Worm (Caenorhabditis elegans): ENCODE data around the gene ZK262.4.
"Not testable (repeated sequence)": the region's sequence is repeated elsewhere in the genome, so short reads cannot be mapped to it uniquely, and the experiment has no call there.

ZK262.4 gene

ce11 chrV:18461200-18461728 lies 36.9 kb upstream of the ZK262.4 start, which contains the start of gene ZK228.3:
ZK228.3 (minus strand) TSS chrV:18461250.
- no peak for TF ChIP-seq ets-4 (tag; optimal IDR thresholded peaks at IDR 0.05)
- TF ChIP-seq elt-2 (tag; optimal IDR thresholded peaks at IDR 0.05), result peak; percentile 92
- no peak for TF ChIP-seq nhr-232 (tag; optimal IDR thresholded peaks at IDR 0.05)

- no peak for TF ChIP-seq pag-3 (tag; optimal IDR thresholded peaks at IDR 0.05; ENCODE audit: borderline replicate concordance)
- no peak for TF ChIP-seq hlh-13 (GFP tag; optimal IDR thresholded peaks at IDR 0.05)
- no peak for TF ChIP-seq ceh-45 (GFP tag; IDR thresholded peaks at IDR 0.05)
- TF ChIP-seq zip-5 (tag; optimal IDR thresholded peaks at IDR 0.05), result no peak
- no peak for TF ChIP-seq ceh-18 (tag; optimal IDR thresholded peaks at IDR 0.05)
- no peak for TF ChIP-seq che-1 (tag; optimal IDR thresholded peaks at IDR 0.05)
- TF ChIP-seq sdc-2 (tag; optimal IDR thresholded peaks at IDR 0.05), result no peak
Observed at ce11 chrV:18456574-18456973, 32.2 kb upstream of the ZK262.4 start, which contains the start of gene ZK228.10. ZK228.10 (plus strand) TSS chrV:18456874.

DNA sequence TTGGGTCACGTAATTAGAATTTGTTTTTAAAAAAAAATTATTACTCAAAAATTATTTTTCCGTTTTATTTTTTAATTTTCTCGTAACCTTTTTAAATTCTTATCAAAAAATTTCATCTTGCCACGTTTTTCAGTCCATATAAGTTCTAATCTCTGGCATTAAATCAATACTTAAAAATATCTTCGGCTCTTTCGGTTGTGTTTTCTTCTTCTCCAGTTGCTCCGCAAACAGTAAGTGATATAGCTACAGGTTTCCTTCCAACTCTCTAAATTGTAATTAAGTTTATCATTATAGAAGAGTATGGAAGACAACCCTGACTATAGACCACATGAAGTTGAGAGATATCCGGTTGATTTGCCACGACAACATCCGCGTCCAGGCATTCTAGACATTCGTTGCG lies 19.7 kb upstream of the ZK262.4 start, which contains the start of gene ZK228.1:
ZK228.1 (plus strand) TSS at position 301 of the 400 bp plus-strand sequence.
- TF ChIP-seq hlh-13 (GFP tag; optimal IDR thresholded peaks at IDR 0.05) (no peak), madf-2 (tag; optimal IDR thresholded peaks at IDR 0.05) (no peak), ceh-2 (tag; optimal IDR thresholded peaks at IDR 0.05) (no peak), elt-4 (tag; optimal IDR thresholded peaks at IDR 0.05) (no peak), ttx-3 (tag; optimal IDR thresholded peaks at IDR 0.05) (no peak), sdc-2 (tag; optimal IDR thresholded peaks at IDR 0.05) (no peak), sox-4 (tag; optimal IDR thresholded peaks at IDR 0.05) (no peak)

DNA sequence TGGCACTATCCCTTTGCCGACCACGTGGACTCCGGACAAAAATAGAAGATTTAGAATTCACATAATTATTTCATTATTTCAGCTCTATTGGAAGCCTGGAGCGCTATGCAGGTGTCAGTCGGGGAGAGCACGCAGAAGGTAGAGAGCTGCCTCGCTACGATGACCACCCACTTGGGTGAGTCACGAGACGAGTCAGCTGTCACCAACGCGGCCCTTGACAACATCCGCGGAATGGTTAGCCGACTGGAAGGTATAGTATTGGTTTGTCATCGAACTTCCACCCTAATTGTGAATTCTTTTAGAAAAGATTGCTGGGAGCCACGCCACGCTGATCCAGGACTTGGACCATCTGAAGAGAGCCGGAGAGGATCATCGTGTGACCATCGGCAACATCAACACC lies 15.1 kb upstream of the ZK262.4 start, which contains the start of gene ZK262.9:
ZK262.9 (plus strand) TSS at position 301 of the 400 bp plus-strand sequence.
- TF ChIP-seq ztf-16 (tag; optimal IDR thresholded peaks at IDR 0.05); ceh-14 (tag; optimal IDR thresholded peaks at IDR 0.05); ama-1 (optimal IDR thresholded peaks at IDR 0.05): not testable (repeated sequence)

DNA sequence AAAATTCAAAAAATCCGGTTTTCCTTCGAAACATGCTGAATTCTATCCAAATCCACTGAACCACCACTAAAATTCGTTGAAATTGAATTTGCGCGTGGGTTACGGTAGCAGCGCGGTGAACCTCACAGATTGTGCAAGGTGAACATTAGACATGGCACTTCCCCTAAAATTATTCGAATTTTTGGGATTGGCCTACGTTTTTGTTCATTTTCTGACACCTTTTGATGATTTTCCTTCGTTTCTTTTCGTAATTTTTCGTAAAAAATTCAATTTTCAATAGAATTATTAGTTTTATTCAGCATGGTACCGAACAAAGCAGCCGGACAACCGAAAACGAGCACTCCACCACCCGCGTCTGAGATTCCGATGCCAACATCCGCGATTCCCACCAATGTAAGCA lies 13.7 kb upstream of the ZK262.4 start, which contains the start of gene ZK262.8:
ZK262.8 (plus strand) TSS at position 301 of the 400 bp plus-strand sequence.
- no peak for TF ChIP-seq hlh-15 (tag; optimal IDR thresholded peaks at IDR 0.05)
- TF ChIP-seq elt-4 (tag; optimal IDR thresholded peaks at IDR 0.05), result no peak
- TF ChIP-seq npax-4 (tag; optimal IDR thresholded peaks at IDR 0.05), result no peak
- no peak for TF ChIP-seq ceh-6 (GFP tag; optimal IDR thresholded peaks at IDR 0.05)
- no peak for TF ChIP-seq nhr-11 (tag; optimal IDR thresholded peaks at IDR 0.05)
- TF ChIP-seq unc-3 (GFP tag; conservative IDR thresholded peaks at IDR 0.05), result no peak
- TF ChIP-seq unc-3 (tag; optimal IDR thresholded peaks at IDR 0.05), result no peak
- no peak for TF ChIP-seq unc-86 (tag; optimal IDR thresholded peaks at IDR 0.05)
- no peak for TF ChIP-seq fkh-6 (tag; optimal IDR thresholded peaks at IDR 0.05)
- TF ChIP-seq pros-1 (tag; optimal IDR thresholded peaks at IDR 0.05), result no peak

- TF ChIP-seq nhr-232 (tag; optimal IDR thresholded peaks at IDR 0.05), result no peak
- TF ChIP-seq sox-4 (tag; optimal IDR thresholded peaks at IDR 0.05), result no peak
- TF ChIP-seq hlh-30 (tag; optimal IDR thresholded peaks at IDR 0.05; ENCODE audit: insufficient read depth), result no peak
Observed at ce11 chrV:18434961-18435360, 10.6 kb upstream of the ZK262.4 start, which contains the start of gene ZK262.20. ZK262.20 (minus strand) TSS chrV:18435061.

DNA sequence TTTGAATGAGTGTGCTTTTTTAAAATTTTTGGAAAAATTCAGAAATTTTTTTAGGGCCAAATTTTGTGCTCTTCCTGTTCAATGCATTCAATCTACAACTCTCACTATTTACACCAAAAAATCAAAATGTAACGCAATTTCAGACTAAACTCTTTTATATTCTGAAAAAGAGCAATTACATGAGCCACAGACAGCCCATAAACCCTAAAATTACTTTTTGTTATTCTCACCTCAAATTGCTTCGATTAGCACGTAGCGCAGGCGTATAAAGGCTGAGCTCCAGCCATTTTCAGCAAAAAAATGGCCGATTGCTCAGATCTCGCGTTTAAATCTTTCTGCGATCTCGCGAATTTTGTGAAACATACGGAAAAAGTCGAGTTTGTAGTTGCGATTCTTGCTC lies 7.1 kb upstream of the ZK262.4 start, which contains the start of gene srw-82:
srw-82 (plus strand) TSS at position 301 of the 400 bp plus-strand sequence.
- TF ChIP-seq pha-4 (tag; optimal IDR thresholded peaks at IDR 0.05) (no peak), sox-2 (GFP tag; IDR thresholded peaks at IDR 0.05) (no peak), madf-2 (tag; optimal IDR thresholded peaks at IDR 0.05) (no peak), pros-1 (tag; optimal IDR thresholded peaks at IDR 0.05) (no peak), sdc-2 (tag; optimal IDR thresholded peaks at IDR 0.05) (no peak), unc-86 (tag; optimal IDR thresholded peaks at IDR 0.05) (no peak), F13H6.1 (tag; optimal IDR thresholded peaks at IDR 0.05) (no peak), ahr-1 (tag; optimal IDR thresholded peaks at IDR 0.05) (no peak)

Data from whole organism, late embryonic.